Fruit fly (Drosophila melanogaster) Kc167 (cell line): Measurements from ENCODE around the gene Plp.

Source experiments
- Sin3A ChIP-seq: fragments of >200 bp; optimal IDR thresholded peaks from 2 replicates; lab custom pipeline; 2018; ENCODE audit warnings: missing external identifiers
- psq ChIP-seq: fragments of >200 bp; optimal IDR thresholded peaks from 2 replicates; lab custom pipeline; 2017; ENCODE audit warnings: missing external identifiers
- ttk ChIP-seq: sonication (Bioruptor generic); optimal IDR thresholded peaks from 2 replicates; lab custom pipeline; 2017; ENCODE audit warnings: missing external identifiers

dm6 chr3L:15125077-15125652 is 30.6 kb upstream of the Plp start, which contains the start of gene CG16959:
- TF ChIP-seq psq (lab: Kevin White, UChicago), result no peak
- TF ChIP-seq Sin3A (lab: Kevin White, UChicago), result no peak
- TF ChIP-seq ttk (lab: Kevin White, UChicago), result no peak
